Fruit fly (Drosophila melanogaster) whole organism, prepupa: ENCODE results near the gene CG14857.

Experiments
- Blimp-1 ChIP-seq: fragments of 200-800 bp; sonication (Bioruptor generic); optimal IDR thresholded peaks from 3 replicates; lab custom pipeline; 2017; ENCODE audit warnings: missing biosample characterization, missing genetic modification characterization, mild to moderate bottlenecking, moderate library complexity, missing genetic modification reagents
- CG10631 ChIP-seq: fragments of 200-800 bp; sonication (Bioruptor generic); optimal IDR thresholded peaks from 2 replicates; lab custom pipeline; 2016; ENCODE audit warnings: missing biosample characterization, missing genetic modification characterization
- CG10669 ChIP-seq: fragments of 200-800 bp; sonication (Bioruptor generic); optimal IDR thresholded peaks from 3 replicates; lab custom pipeline; 2018; ENCODE audit warnings: missing biosample characterization, mild to moderate bottlenecking, missing genetic modification characterization, moderate library complexity
- CG11762 ChIP-seq: fragments of 200-800 bp; sonication (Bioruptor generic); optimal IDR thresholded peaks from 3 replicates; lab custom pipeline; 2016; ENCODE audit warnings: missing biosample characterization, missing genetic modification characterization; ENCODE audit not compliant: insufficient read depth
- CG15336 ChIP-seq: fragments of 200-800 bp; sonication (Bioruptor generic); IDR thresholded peaks from 2 replicates; pipeline ENCODE4 v1.3.6; 2022; ENCODE audit warnings: missing biosample characterization, missing genetic modification characterization
- CG1621 ChIP-seq: fragments of 200-800 bp; sonication (Bioruptor generic); optimal IDR thresholded peaks from 3 replicates; lab custom pipeline; 2018; ENCODE audit warnings: missing biosample characterization, mild to moderate bottlenecking, missing genetic modification characterization
- CG16779 ChIP-seq: fragments of 200-800 bp; sonication (Bioruptor generic); optimal IDR thresholded peaks from 3 replicates; lab custom pipeline; 2017; ENCODE audit warnings: missing biosample characterization, mild to moderate bottlenecking, missing genetic modification characterization
- CG3032 ChIP-seq: fragments of 200-800 bp; optimal IDR thresholded peaks from 2 replicates; lab custom pipeline; 2019; ENCODE audit warnings: missing biosample characterization, mild to moderate bottlenecking, missing genetic modification characterization, moderate library complexity
- CG31627 ChIP-seq: fragments of 200-800 bp; sonication (Bioruptor generic); optimal IDR thresholded peaks from 3 replicates; lab custom pipeline; 2016; ENCODE audit warnings: missing biosample characterization, missing genetic modification characterization
- CG32006 ChIP-seq: fragments of 200-800 bp; sonication (Bioruptor generic); optimal IDR thresholded peaks from 3 replicates; lab custom pipeline; 2017; ENCODE audit warnings: missing biosample characterization, mild to moderate bottlenecking, missing genetic modification characterization
- CG34406 ChIP-seq: fragments of 200-800 bp; sonication (Bioruptor generic); optimal IDR thresholded peaks from 3 replicates; lab custom pipeline; 2016; ENCODE audit warnings: missing biosample characterization, missing genetic modification characterization
- CG3919 ChIP-seq: fragments of 200-800 bp; sonication (Bioruptor generic); optimal IDR thresholded peaks from 3 replicates; lab custom pipeline; 2016; ENCODE audit warnings: missing biosample characterization, missing genetic modification characterization
- CG4318 ChIP-seq: fragments of 200-800 bp; sonication (Bioruptor generic); optimal IDR thresholded peaks from 3 replicates; lab custom pipeline; 2017; ENCODE audit warnings: missing biosample characterization, mild to moderate bottlenecking, missing genetic modification characterization
- CG6163 ChIP-seq: fragments of 200-800 bp; sonication (Bioruptor generic); IDR thresholded peaks from 3 replicates; pipeline ENCODE4 v1.3.6; 2022; ENCODE audit warnings: missing biosample characterization, missing genetic modification characterization
- CG6276 ChIP-seq: fragments of 200-800 bp; sonication (Bioruptor generic); optimal IDR thresholded peaks from 2 replicates; lab custom pipeline; 2017; ENCODE audit warnings: missing biosample characterization, mild to moderate bottlenecking, missing genetic modification characterization
- CG6792 ChIP-seq: fragments of 200-800 bp; sonication (Bioruptor generic); optimal IDR thresholded peaks from 3 replicates; lab custom pipeline; 2016; ENCODE audit warnings: missing biosample characterization, missing genetic modification characterization
- CG6808 ChIP-seq: fragments of 200-800 bp; sonication (Bioruptor generic); optimal IDR thresholded peaks from 3 replicates; lab custom pipeline; 2017; ENCODE audit warnings: missing biosample characterization, missing genetic modification characterization, mild to moderate bottlenecking, moderate library complexity, missing genetic modification reagents
- CG7368 ChIP-seq: fragments of 200-800 bp; sonication (Bioruptor generic); optimal IDR thresholded peaks from 3 replicates; lab custom pipeline; 2016; ENCODE audit warnings: missing biosample characterization, missing genetic modification characterization
- CG8119 ChIP-seq: fragments of 200-800 bp; sonication (Bioruptor generic); IDR thresholded peaks from 3 replicates; pipeline ENCODE4 v1.3.6; 2022; ENCODE audit warnings: missing biosample characterization, missing genetic modification characterization
- CG8319 ChIP-seq: fragments of 200-800 bp; sonication (Bioruptor generic); optimal IDR thresholded peaks from 3 replicates; lab custom pipeline; 2016; ENCODE audit warnings: missing biosample characterization, missing genetic modification characterization
- CG8632 ChIP-seq: fragments of 200-800 bp; sonication (Bioruptor generic); optimal IDR thresholded peaks from 3 replicates; lab custom pipeline; 2016; ENCODE audit warnings: missing biosample characterization, missing genetic modification characterization
- CG9139 ChIP-seq: fragments of 200-800 bp; sonication (Bioruptor generic); optimal IDR thresholded peaks from 3 replicates; lab custom pipeline; 2017; ENCODE audit warnings: missing biosample characterization, mild to moderate bottlenecking, missing genetic modification characterization
- Eip75B ChIP-seq: fragments of 200-800 bp; sonication (Bioruptor generic); optimal IDR thresholded peaks from 3 replicates; lab custom pipeline; 2016; ENCODE audit warnings: missing biosample characterization, missing genetic modification characterization
- Eip78C ChIP-seq: fragments of 200-800 bp; sonication (Bioruptor generic); peaks from one replicate; lab custom pipeline; 2016; ENCODE audit warnings: missing biosample characterization, missing genetic modification characterization
- Ets21C ChIP-seq: fragments of 200-800 bp; sonication (Bioruptor generic); optimal IDR thresholded peaks from 3 replicates; lab custom pipeline; 2016; ENCODE audit warnings: missing biosample characterization, missing genetic modification characterization
- Ets96B ChIP-seq: fragments of 200-800 bp; optimal IDR thresholded peaks from 2 replicates; lab custom pipeline; 2019; ENCODE audit warnings: missing biosample characterization, mild to moderate bottlenecking, missing genetic modification characterization, moderate library complexity
- Met ChIP-seq: fragments of 200-800 bp; sonication (Bioruptor generic); optimal IDR thresholded peaks from 3 replicates; lab custom pipeline; 2016; ENCODE audit warnings: missing biosample characterization, missing genetic modification characterization
- OdsH ChIP-seq: fragments of 200-800 bp; sonication (Bioruptor generic); optimal IDR thresholded peaks from 3 replicates; lab custom pipeline; 2016; ENCODE audit warnings: missing biosample characterization, missing genetic modification characterization
- Sox14 ChIP-seq: fragments of 200-800 bp; sonication (Bioruptor generic); optimal IDR thresholded peaks from 3 replicates; lab custom pipeline; 2016; ENCODE audit warnings: missing biosample characterization, missing genetic modification characterization
- achi ChIP-seq: fragments of 200-800 bp; sonication (Bioruptor generic); optimal IDR thresholded peaks from 3 replicates; lab custom pipeline; 2016; ENCODE audit warnings: missing biosample characterization, missing genetic modification characterization
- acj6 ChIP-seq: fragments of 200-800 bp; sonication (Bioruptor generic); optimal IDR thresholded peaks from 3 replicates; lab custom pipeline; 2016; ENCODE audit warnings: missing biosample characterization, missing genetic modification characterization
- dac ChIP-seq: fragments of 200-800 bp; sonication (Bioruptor generic); optimal IDR thresholded peaks from 2 replicates; lab custom pipeline; 2017; ENCODE audit warnings: missing biosample characterization, mild to moderate bottlenecking, missing genetic modification characterization
- dsx ChIP-seq: fragments of 200-800 bp; optimal IDR thresholded peaks from 3 replicates; lab custom pipeline; 2019; ENCODE audit warnings: missing biosample characterization, mild to moderate bottlenecking, missing genetic modification characterization, moderate library complexity; ENCODE audit not compliant: poor library complexity, severe bottlenecking
- esn ChIP-seq: fragments of 200-800 bp; sonication (Bioruptor generic); optimal IDR thresholded peaks from 2 replicates; lab custom pipeline; 2016; ENCODE audit warnings: missing biosample characterization, mild to moderate bottlenecking, missing genetic modification characterization, moderate library complexity
- fd59A ChIP-seq: fragments of 200-800 bp; sonication (Bioruptor generic); optimal IDR thresholded peaks from 2 replicates; lab custom pipeline; 2017; ENCODE audit warnings: missing biosample characterization, mild to moderate bottlenecking, missing genetic modification characterization, missing genetic modification reagents
- fd85E ChIP-seq: fragments of 200-800 bp; sonication (Bioruptor generic); optimal IDR thresholded peaks from 3 replicates; lab custom pipeline; 2016; ENCODE audit warnings: missing biosample characterization, missing genetic modification characterization
- pdm3 ChIP-seq: fragments of 200-800 bp; sonication (Bioruptor generic); optimal IDR thresholded peaks from 3 replicates; lab custom pipeline; 2016; ENCODE audit warnings: missing biosample characterization, missing genetic modification characterization
- spab ChIP-seq: fragments of 200-800 bp; sonication (Bioruptor generic); optimal IDR thresholded peaks from 2 replicates; lab custom pipeline; 2017; ENCODE audit warnings: missing biosample characterization, mild to moderate bottlenecking, missing genetic modification characterization, missing genetic modification reagents
- ss ChIP-seq, 2 experiments: fragments of 200-800 bp; sonication (Bioruptor generic); optimal IDR thresholded peaks; 2 replicates in 1 of 2; 3 replicates in 1 of 2; lab custom pipeline; 2017 to 2018; ENCODE audit warnings: mild to moderate bottlenecking in 2 of 2, missing biosample characterization in 2 of 2, missing genetic modification characterization in 2 of 2, moderate library complexity in 1 of 2
- svp ChIP-seq: fragments of 200-800 bp; sonication (Bioruptor generic); peaks from one replicate; lab custom pipeline; 2016; ENCODE audit warnings: missing biosample characterization, missing genetic modification characterization
- vri ChIP-seq: fragments of 200-800 bp; sonication (Bioruptor generic); optimal IDR thresholded peaks from 3 replicates; lab custom pipeline; 2016; ENCODE audit warnings: missing biosample characterization, mild to moderate bottlenecking, missing genetic modification characterization

CG14857 gene

DNA sequence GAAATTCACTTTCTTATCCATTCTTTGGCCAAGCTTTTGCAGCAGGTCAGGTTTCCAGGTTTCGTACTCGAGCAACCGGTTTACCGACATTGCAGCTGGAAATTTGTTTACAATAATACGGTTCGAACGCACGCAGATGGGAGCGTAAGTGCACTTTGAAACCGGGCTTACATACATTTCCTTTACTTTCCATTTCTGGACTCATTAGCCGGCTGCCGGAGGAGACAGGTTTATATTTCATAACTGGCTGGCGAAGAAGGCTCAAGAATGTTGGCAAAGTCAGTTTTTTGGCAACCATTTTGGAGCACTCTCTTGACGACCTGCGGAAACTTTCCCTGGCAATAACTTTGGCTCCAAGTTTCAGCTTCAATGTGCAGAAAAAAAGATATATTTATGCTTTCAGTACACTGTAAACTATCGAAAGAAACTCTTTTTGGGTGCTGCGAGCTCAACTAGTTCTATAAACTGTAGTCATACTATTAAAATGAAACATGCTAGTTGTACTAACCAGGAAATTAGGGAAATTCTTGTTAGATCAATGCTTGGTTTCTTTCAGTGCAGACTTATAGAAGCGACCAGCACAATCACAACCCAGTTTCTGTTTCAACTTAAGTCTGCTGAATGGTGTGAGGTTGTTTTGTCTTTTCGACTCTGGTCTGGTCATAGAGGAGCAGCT is 45.5 kb downstream of the CG14857 start (continued):
- TF ChIP-seq CG9139 (GFP tag; lab: Kevin White, UChicago) (no peak), CG16779 (tag; lab: Kevin White, UChicago) (peak; percentile 46), CG10631 (peak; percentile 77), CG1621 (tag; lab: Kevin White, UChicago) (peak; percentile 18), ss (GFP tag; optimal IDR thresholded peaks at IDR 0.05; lab: Kevin White, UChicago) (no peak), CG8632 (GFP tag; lab: Kevin White, UChicago) (peak; percentile 52), dac (GFP tag; lab: Kevin White, UChicago) (peak; percentile 86), fd59A (GFP tag; lab: Kevin White, UChicago) (peak; percentile 13)

DNA sequence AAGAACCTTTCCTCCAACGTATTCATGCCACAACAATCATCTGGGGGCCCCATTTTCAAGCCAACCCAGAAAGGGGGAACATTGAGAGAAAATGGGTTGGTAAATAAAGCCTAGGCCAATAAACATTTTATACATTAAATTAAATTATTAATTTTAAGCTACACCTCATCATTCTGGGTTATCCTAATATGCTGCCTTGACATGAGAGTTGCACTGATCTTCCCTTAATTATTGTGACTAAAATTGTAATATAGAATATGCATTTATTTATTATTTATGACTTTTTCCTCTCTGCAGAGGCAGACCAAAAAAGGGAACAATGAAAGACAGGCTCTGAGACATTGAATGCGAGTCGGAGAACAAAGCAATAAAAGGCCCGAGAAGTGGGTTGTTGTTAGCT is 46.3 kb downstream of the CG14857 start:
- TF ChIP-seq CG16779 (tag; lab: Kevin White, UChicago): no peak
- peak; percentile 40 for TF ChIP-seq fd59A (GFP tag; lab: Kevin White, UChicago)
- no peak for TF ChIP-seq CG6792 (GFP tag; lab: Kevin White, UChicago)
- peak; percentile 45 for TF ChIP-seq CG3032 (tag; lab: Kevin White, UChicago)
- peak; percentile 38 for TF ChIP-seq CG6808 (GFP tag; lab: Kevin White, UChicago)
- TF ChIP-seq dsx (GFP tag; lab: Kevin White, UChicago): peak; percentile 58
- TF ChIP-seq CG6276 (GFP tag; lab: Kevin White, UChicago): peak; percentile 18
- peak; percentile 79 for TF ChIP-seq Eip78C (GFP tag; lab: Kevin White, UChicago)
- TF ChIP-seq spab: peak; percentile 30
- peak; percentile 5 for TF ChIP-seq CG4318 (GFP tag; lab: Kevin White, UChicago)
- TF ChIP-seq Blimp-1 (GFP tag; lab: Kevin White, UChicago): no peak
- TF ChIP-seq CG31627 (GFP tag; lab: Kevin White, UChicago): no peak
- TF ChIP-seq OdsH (GFP tag; lab: Kevin White, UChicago): peak; percentile 24
- TF ChIP-seq CG32006: peak; percentile 35
- TF ChIP-seq Ets21C (GFP tag; lab: Kevin White, UChicago): no peak
- peak; percentile 39 for TF ChIP-seq CG3919
- TF ChIP-seq esn (GFP tag; lab: Kevin White, UChicago): no peak
- peak; percentile 28 for TF ChIP-seq CG9139 (GFP tag; lab: Kevin White, UChicago)
- TF ChIP-seq CG10631: peak; percentile 5
- TF ChIP-seq achi (GFP tag; lab: Kevin White, UChicago): peak; percentile 21
- no peak for TF ChIP-seq CG34406 (GFP tag; lab: Kevin White, UChicago)
- no peak for TF ChIP-seq svp (GFP tag; lab: Kevin White, UChicago)
- peak; percentile 19 for TF ChIP-seq Sox14 (GFP tag; lab: Kevin White, UChicago)
- TF ChIP-seq Met (GFP tag; lab: Kevin White, UChicago): no peak
- peak; percentile 50 for TF ChIP-seq CG10669 (GFP tag; lab: Kevin White, UChicago)
- TF ChIP-seq CG7368 (GFP tag; lab: Kevin White, UChicago): no peak
- no peak for TF ChIP-seq CG11762 (GFP tag; lab: Kevin White, UChicago)
- no peak for TF ChIP-seq vri (GFP tag; lab: Kevin White, UChicago)
- TF ChIP-seq acj6 (GFP tag; lab: Kevin White, UChicago): peak; percentile 31
- TF ChIP-seq pdm3 (GFP tag; lab: Kevin White, UChicago): peak; percentile 16
- no peak for TF ChIP-seq CG8119
- TF ChIP-seq CG6163 (GFP tag; lab: Robert Waterston, UW): peak; percentile 25; the same call in 1 of the 3 replicates
- TF ChIP-seq Eip75B: peak; percentile 14
- TF ChIP-seq Ets96B: peak; percentile 64
- no peak for TF ChIP-seq CG8319 (GFP tag; lab: Kevin White, UChicago)
- peak in 1 of 2 experiments; percentile 41 for TF ChIP-seq ss (GFP tag; optimal IDR thresholded peaks at IDR 0.05; lab: Kevin White, UChicago)
- no peak for TF ChIP-seq fd85E (GFP tag; lab: Kevin White, UChicago)
- TF ChIP-seq CG15336 (GFP tag; lab: Robert Waterston, UW): peak; percentile 46; the same call in 1 of the 2 replicates
